Worm (Caenorhabditis elegans) whole organism, young adult: ENCODE results near the gene golg-2.

Experiments used
- C17E4.6 ChIP-seq: fragments of 200-800 bp; sonication (Bioruptor generic); IDR thresholded peaks from 2 replicates; pipeline ENCODE4 v1.3.6; 2022; ENCODE audit warnings: missing genetic modification reagents, missing genetic modification characterization, missing compliant biosample characterization
- F10E7.11 ChIP-seq: sonication (generic microtip); optimal IDR thresholded peaks from 2 replicates; lab custom pipeline; 2017; ENCODE audit warnings: mild to moderate bottlenecking, missing genetic modification characterization, moderate library complexity, missing compliant biosample characterization
- F33H1.4 ChIP-seq: fragments of 200-800 bp; sonication (Bioruptor generic); IDR thresholded peaks from 2 replicates; pipeline ENCODE4 v1.3.6; 2022; ENCODE audit warnings: missing genetic modification reagents, missing genetic modification characterization, missing compliant biosample characterization
- F39B2.1 ChIP-seq: fragments of 200-800 bp; sonication (Bioruptor generic); IDR thresholded peaks from 2 replicates; pipeline ENCODE4 v1.3.6; 2022; ENCODE audit warnings: missing genetic modification reagents, missing genetic modification characterization, missing compliant biosample characterization
- F52B5.7 ChIP-seq: sonication (generic microtip); optimal IDR thresholded peaks from 2 replicates; lab custom pipeline; 2016; ENCODE audit warnings: mild to moderate bottlenecking, missing genetic modification characterization, missing compliant biosample characterization
- F57A8.1 ChIP-seq: fragments of 200-800 bp; sonication (Bioruptor generic); optimal IDR thresholded peaks from 2 replicates; lab custom pipeline; 2018; ENCODE audit warnings: mild to moderate bottlenecking, missing genetic modification characterization, moderate library complexity, missing compliant biosample characterization
- T07F8.4 ChIP-seq: sonication (generic microtip); optimal IDR thresholded peaks from 2 replicates; lab custom pipeline; 2016; ENCODE audit warnings: mild to moderate bottlenecking, missing genetic modification characterization, moderate library complexity, missing compliant biosample characterization
- T26A5.8 ChIP-seq: sonication (generic microtip); optimal IDR thresholded peaks from 2 replicates; lab custom pipeline; 2016; ENCODE audit warnings: missing genetic modification characterization, missing compliant biosample characterization
- Y67H2A.10 ChIP-seq: fragments of 200-800 bp; sonication (Bioruptor generic); conservative IDR thresholded peaks from 2 replicates; pipeline ENCODE4 v1.3.6; 2022; ENCODE audit warnings: missing genetic modification reagents, missing genetic modification characterization, missing compliant biosample characterization
- Y79H2A.3 ChIP-seq: fragments of 200-800 bp; sonication (Bioruptor generic); conservative IDR thresholded peaks from 2 replicates; pipeline ENCODE4 v1.3.6; 2022; ENCODE audit warnings: missing genetic modification reagents, missing genetic modification characterization, missing compliant biosample characterization
- Y95B8A.8 ChIP-seq: fragments of 200-800 bp; sonication (Bioruptor generic); IDR thresholded peaks from 2 replicates; pipeline ENCODE4 v1.3.6; 2022; ENCODE audit warnings: missing genetic modification reagents, missing genetic modification characterization, missing compliant biosample characterization
- ama-1 ChIP-seq, 3 experiments: fragments of 150-350 bp in 1 of 3; sonication (generic microtip) in 2 of 3; optimal IDR thresholded peaks; 2 replicates each; lab custom pipeline; 2014 to 2018; ENCODE audit warnings: missing biosample characterization in 2 of 3, missing genetic modification characterization in 2 of 3, missing genetic modification reagents in 2 of 3
- atf-7 ChIP-seq: sonication (generic microtip); optimal IDR thresholded peaks from 2 replicates; lab custom pipeline; 2017; ENCODE audit warnings: mild to moderate bottlenecking, missing genetic modification characterization, missing compliant biosample characterization
- attf-6 ChIP-seq: fragments of 200-800 bp; sonication (Bioruptor generic); IDR thresholded peaks from 2 replicates; pipeline ENCODE4 v1.3.6; 2022; ENCODE audit warnings: missing genetic modification reagents, missing genetic modification characterization, missing compliant biosample characterization
- ccch-3 ChIP-seq: fragments of 200-800 bp; sonication (Bioruptor generic); optimal IDR thresholded peaks from 2 replicates; lab custom pipeline; 2018; ENCODE audit warnings: mild to moderate bottlenecking, missing genetic modification characterization, missing compliant biosample characterization
- ceh-100 ChIP-seq: fragments of 200-800 bp; sonication (Bioruptor generic); IDR thresholded peaks from 2 replicates; pipeline ENCODE4 v1.3.6; 2022; ENCODE audit warnings: missing genetic modification reagents, missing genetic modification characterization, missing compliant biosample characterization
- ceh-40 ChIP-seq: fragments of 200-800 bp; sonication (Bioruptor generic); IDR thresholded peaks from 2 replicates; pipeline ENCODE4 v1.3.6; 2022; ENCODE audit warnings: missing genetic modification characterization, missing compliant biosample characterization
- ceh-58 ChIP-seq: fragments of 200-800 bp; sonication (Bioruptor generic); IDR thresholded peaks from 2 replicates; pipeline ENCODE4 v1.3.6; 2022; ENCODE audit warnings: missing genetic modification characterization, missing compliant biosample characterization
- die-1 ChIP-seq: sonication (generic microtip); optimal IDR thresholded peaks from 2 replicates; lab custom pipeline; 2016; ENCODE audit warnings: missing genotype, mild to moderate bottlenecking, missing genetic modification characterization, missing compliant biosample characterization
- dox-1 ChIP-seq: fragments of 200-800 bp; sonication (Bioruptor generic); IDR thresholded peaks from 2 replicates; pipeline ENCODE4 v1.3.6; 2022; ENCODE audit warnings: missing genetic modification reagents, missing genetic modification characterization, missing compliant biosample characterization
- dpff-1 ChIP-seq: sonication (generic microtip); optimal IDR thresholded peaks from 2 replicates; lab custom pipeline; 2017; ENCODE audit warnings: mild to moderate bottlenecking, missing genetic modification characterization, missing compliant biosample characterization
- efl-1 ChIP-seq: fragments of 150-350 bp; optimal IDR thresholded peaks from 2 replicates; lab custom pipeline; 2014; ENCODE audit warnings: missing biosample characterization, missing genetic modification reagents, missing genetic modification characterization
- egl-44 ChIP-seq: fragments of 200-800 bp; sonication (Bioruptor generic); IDR thresholded peaks from 2 replicates; pipeline ENCODE4 v1.3.6; 2022; ENCODE audit warnings: missing genetic modification reagents, missing genetic modification characterization, missing compliant biosample characterization
- ekl-4 ChIP-seq: fragments of 200-800 bp; sonication (Bioruptor generic); IDR thresholded peaks from 2 replicates; pipeline ENCODE4 v1.3.6; 2022; ENCODE audit warnings: missing genetic modification reagents, missing genetic modification characterization, missing compliant biosample characterization
- fkh-3 ChIP-seq: sonication (generic microtip); optimal IDR thresholded peaks from 2 replicates; lab custom pipeline; 2016; ENCODE audit warnings: mild to moderate bottlenecking, missing genetic modification characterization, missing compliant biosample characterization
- him-1 ChIP-seq: sonication (generic microtip); optimal IDR thresholded peaks from 2 replicates; lab custom pipeline; 2016; ENCODE audit warnings: missing genotype, missing genetic modification reagents, missing genetic modification characterization, missing compliant biosample characterization
- hlh-26 ChIP-seq: fragments of 200-800 bp; sonication (Bioruptor generic); conservative IDR thresholded peaks from 2 replicates; pipeline ENCODE4 v1.3.6; 2022; ENCODE audit warnings: missing genetic modification reagents, missing genetic modification characterization, missing compliant biosample characterization
- hmg-1.2 ChIP-seq: fragments of 200-800 bp; sonication (Bioruptor generic); IDR thresholded peaks from 2 replicates; pipeline ENCODE4 v1.3.6; 2022; ENCODE audit warnings: missing genetic modification reagents, missing genetic modification characterization, missing compliant biosample characterization
- lin-54 ChIP-seq: fragments of 200-800 bp; sonication (Bioruptor generic); optimal IDR thresholded peaks from 2 replicates; lab custom pipeline; 2018; ENCODE audit warnings: mild to moderate bottlenecking, missing genetic modification characterization, missing compliant biosample characterization
- madf-10 ChIP-seq: sonication (generic microtip); optimal IDR thresholded peaks from 2 replicates; lab custom pipeline; 2016; ENCODE audit warnings: mild to moderate bottlenecking, missing genetic modification characterization, missing compliant biosample characterization
- madf-3 ChIP-seq: fragments of 200-800 bp; sonication (Bioruptor generic); IDR thresholded peaks from 2 replicates; pipeline ENCODE4 v1.3.6; 2022; ENCODE audit warnings: missing genetic modification reagents, missing genetic modification characterization, missing compliant biosample characterization
- madf-6 ChIP-seq: fragments of 200-800 bp; sonication (Bioruptor generic); IDR thresholded peaks from 2 replicates; pipeline ENCODE4 v1.3.6; 2022; ENCODE audit warnings: missing genetic modification reagents, missing genetic modification characterization, missing compliant biosample characterization
- mxl-1 ChIP-seq: sonication (generic microtip); optimal IDR thresholded peaks from 2 replicates; lab custom pipeline; 2016; ENCODE audit warnings: missing genetic modification characterization, missing compliant biosample characterization
- nfya-2 ChIP-seq: fragments of 200-800 bp; sonication (Bioruptor generic); IDR thresholded peaks from 2 replicates; pipeline ENCODE4 v1.3.6; 2022; ENCODE audit warnings: missing genetic modification reagents, missing genetic modification characterization, missing compliant biosample characterization
- nfyb-1 ChIP-seq: fragments of 200-800 bp; sonication (Bioruptor generic); IDR thresholded peaks from 2 replicates; pipeline ENCODE4 v1.3.6; 2022; ENCODE audit warnings: missing genetic modification reagents, missing genetic modification characterization, missing compliant biosample characterization
- nhr-80 ChIP-seq: sonication (generic microtip); optimal IDR thresholded peaks from 2 replicates; lab custom pipeline; 2016; ENCODE audit warnings: missing genetic modification characterization, missing compliant biosample characterization
- pbrm-1 ChIP-seq: fragments of 200-800 bp; sonication (Bioruptor generic); IDR thresholded peaks from 2 replicates; pipeline ENCODE4 v1.3.6; 2022; ENCODE audit warnings: missing genetic modification reagents, missing genetic modification characterization, missing compliant biosample characterization
- rec-8 ChIP-seq, 2 experiments: sonication (generic microtip); optimal IDR thresholded peaks; 2 replicates each; lab custom pipeline; 2016; ENCODE audit warnings: mild to moderate bottlenecking in 2 of 2, missing genetic modification characterization in 2 of 2, missing genetic modification reagents in 2 of 2, missing genotype in 2 of 2, missing biosample characterization in 1 of 2, missing compliant biosample characterization in 1 of 2, moderate library complexity in 1 of 2
- repo-1 ChIP-seq: sonication (generic microtip); optimal IDR thresholded peaks from 2 replicates; lab custom pipeline; 2017; ENCODE audit warnings: mild to moderate bottlenecking, missing genetic modification characterization, missing compliant biosample characterization
- snpc-1.3 ChIP-seq: sonication (generic microtip); optimal IDR thresholded peaks from 2 replicates; lab custom pipeline; 2017; ENCODE audit warnings: missing genetic modification characterization, mild to moderate bottlenecking, missing compliant biosample characterization, antibody characterized with exemption, moderate library complexity, missing genotype, missing genetic modification reagents; ENCODE audit not compliant: insufficient read depth
- snpc-3.4 ChIP-seq: sonication (generic microtip); optimal IDR thresholded peaks from 2 replicates; lab custom pipeline; 2017; ENCODE audit warnings: missing genetic modification characterization, mild to moderate bottlenecking, missing compliant biosample characterization, antibody characterized with exemption, moderate library complexity, missing genotype, missing genetic modification reagents
- snpc-4 ChIP-seq, 5 experiments: fragments of 150-350 bp in 1 of 5; sonication (generic microtip) in 4 of 5; optimal IDR thresholded peaks; 2 replicates each; lab custom pipeline; 2014 to 2018; ENCODE audit warnings: missing genetic modification characterization in 5 of 5, missing biosample characterization in 3 of 5, antibody characterized with exemption in 2 of 5, mild to moderate bottlenecking in 2 of 5, missing compliant biosample characterization in 2 of 5, missing genotype in 2 of 5, moderate library complexity in 2 of 5, missing genetic modification reagents in 1 of 5
- somi-1 ChIP-seq: fragments of 200-800 bp; sonication (Bioruptor generic); optimal IDR thresholded peaks from 2 replicates; lab custom pipeline; 2018; ENCODE audit warnings: mild to moderate bottlenecking, missing genetic modification characterization, missing compliant biosample characterization
- tbx-9 ChIP-seq: sonication (generic microtip); optimal IDR thresholded peaks from 2 replicates; lab custom pipeline; 2016; ENCODE audit warnings: borderline replicate concordance, missing genetic modification characterization, inconsistent platforms, missing compliant biosample characterization
- zfh-2 ChIP-seq: fragments of 200-800 bp; sonication (Bioruptor generic); conservative IDR thresholded peaks from 2 replicates; pipeline ENCODE4 v1.3.6; 2022; ENCODE audit warnings: missing genetic modification reagents, missing genetic modification characterization, missing compliant biosample characterization
- ztf-18 ChIP-seq: sonication (generic microtip); optimal IDR thresholded peaks from 2 replicates; lab custom pipeline; 2016; ENCODE audit warnings: missing genotype, mild to moderate bottlenecking, missing genetic modification characterization, missing compliant biosample characterization
- ztf-25 ChIP-seq: fragments of 200-800 bp; sonication (Bioruptor generic); IDR thresholded peaks from 2 replicates; pipeline ENCODE4 v1.3.6; 2022; ENCODE audit warnings: missing genetic modification reagents, missing genetic modification characterization, missing compliant biosample characterization
- ztf-28 ChIP-seq: fragments of 200-800 bp; sonication (Bioruptor generic); IDR thresholded peaks from 2 replicates; pipeline ENCODE4 v1.3.6; 2022; ENCODE audit warnings: missing genetic modification reagents, missing genetic modification characterization, missing compliant biosample characterization

Gene golg-2

DNA sequence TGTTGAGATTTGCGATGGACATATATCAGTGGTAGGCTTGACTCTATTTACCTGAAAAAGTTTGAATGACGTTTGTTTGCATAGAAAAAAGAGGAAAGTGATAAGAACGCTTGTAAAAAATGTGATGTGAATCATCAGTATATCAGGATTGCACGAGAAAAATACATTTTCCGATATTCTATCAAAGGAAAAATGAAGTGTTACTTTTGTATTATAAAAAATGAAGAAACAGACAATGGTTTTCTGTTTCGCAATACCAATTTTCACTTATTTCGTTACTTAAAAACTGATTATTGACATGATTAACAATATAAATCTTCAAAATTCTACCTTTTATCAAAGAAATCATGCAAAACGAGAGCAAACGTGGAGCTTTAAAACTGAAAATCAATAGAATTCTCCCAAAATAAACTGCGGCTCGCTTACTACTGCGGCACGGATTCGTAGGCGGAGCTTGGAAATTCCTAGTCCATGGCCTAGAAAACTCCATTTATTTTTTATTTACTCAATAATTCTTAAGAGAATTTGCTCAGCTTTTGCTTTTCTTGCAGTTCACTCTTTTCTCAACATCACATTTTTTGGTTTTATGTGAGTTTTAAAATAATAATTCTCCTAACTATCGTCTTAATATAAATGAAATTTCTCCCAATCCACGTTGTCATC, 46.2 kb downstream of the golg-2 start, which contains the start of the genes eif-1 and vps-24 (continued):
- TF ChIP-seq F33H1.4 (GFP tag; lab: Robert Waterston, UW), result no peak
- TF ChIP-seq somi-1 (GFP tag; lab: Kevin White, UChicago), result no peak
- TF ChIP-seq nhr-80 (tag; lab: Kevin White, UChicago), result peak; percentile 26
- TF ChIP-seq F57A8.1, result no peak
- no peak for TF ChIP-seq madf-3 (GFP tag; lab: Robert Waterston, UW)
- peak; percentile 51 for TF ChIP-seq madf-6 (GFP tag; lab: Robert Waterston, UW)
- TF ChIP-seq rec-8 (tag; optimal IDR thresholded peaks at IDR 0.05; lab: Kevin White, UChicago), result no peak
- TF ChIP-seq T26A5.8 (tag; lab: Kevin White, UChicago), result no peak
- TF ChIP-seq egl-44 (GFP tag; lab: Robert Waterston, UW), result no peak
- TF ChIP-seq hmg-1.2 (GFP tag; lab: Robert Waterston, UW), result no peak
- no peak for TF ChIP-seq T07F8.4 (tag; lab: Kevin White, UChicago)
- no peak for TF ChIP-seq dpff-1 (tag; lab: Kevin White, UChicago)
- TF ChIP-seq repo-1, result no peak
- no peak for TF ChIP-seq atf-7 (tag; lab: Kevin White, UChicago)
- no peak for TF ChIP-seq ccch-3 (GFP tag; lab: Kevin White, UChicago)
- TF ChIP-seq C17E4.6, result no peak
- TF ChIP-seq dox-1 (GFP tag; lab: Robert Waterston, UW), result peak; percentile 80
- TF ChIP-seq ztf-28 (GFP tag; lab: Robert Waterston, UW), result no peak
- TF ChIP-seq madf-10 (tag; lab: Kevin White, UChicago), result no peak
- no peak for TF ChIP-seq Y67H2A.10 (GFP tag; lab: Robert Waterston, UW)
- TF ChIP-seq attf-6 (GFP tag; lab: Robert Waterston, UW), result no peak
- no peak for TF ChIP-seq efl-1 (GFP tag; lab: Kevin White, UChicago)
- no peak for TF ChIP-seq F52B5.7 (tag; lab: Kevin White, UChicago)
- TF ChIP-seq Y79H2A.3, result no peak
- peak; percentile 17 for TF ChIP-seq snpc-3.4 (tag; lab: Kevin White, UChicago)
- TF ChIP-seq fkh-3, result no peak
- TF ChIP-seq pbrm-1 (GFP tag; lab: Robert Waterston, UW), result no peak; the same call in 1 of the 2 replicates
- TF ChIP-seq ceh-100 (GFP tag; lab: Robert Waterston, UW), result peak; percentile 18; the same call in 1 of the 2 replicates
- TF ChIP-seq snpc-1.3 (tag; lab: Kevin White, UChicago), result peak; percentile 42
- no peak for TF ChIP-seq nfyb-1 (GFP tag; lab: Robert Waterston, UW)
- no peak for TF ChIP-seq ztf-18 (tag; lab: Kevin White, UChicago)
- no peak for TF ChIP-seq hlh-26
- TF ChIP-seq ama-1 (optimal IDR thresholded peaks at IDR 0.05; lab: Kevin White, UChicago), result no peak
- no peak for TF ChIP-seq ama-1 (GFP tag; optimal IDR thresholded peaks at IDR 0.05; lab: Kevin White, UChicago)
- TF ChIP-seq F39B2.1 (GFP tag; lab: Robert Waterston, UW), result no peak
- no peak for TF ChIP-seq ztf-25
- no peak for TF ChIP-seq tbx-9
- TF ChIP-seq mxl-1, result no peak
- TF ChIP-seq snpc-4 (GFP tag; optimal IDR thresholded peaks at IDR 0.05; lab: Kevin White, UChicago), result no peak
- peak in 2 of 4 experiments; percentile 14 for TF ChIP-seq snpc-4 (tag; optimal IDR thresholded peaks at IDR 0.05; lab: Kevin White, UChicago)
- peak; percentile 5 for TF ChIP-seq lin-54 (GFP tag; lab: Kevin White, UChicago)
- TF ChIP-seq F10E7.11 (tag; lab: Kevin White, UChicago), result no peak
- no peak for TF ChIP-seq ceh-40 (GFP tag; lab: Robert Waterston, UW)
- TF ChIP-seq Y95B8A.8 (GFP tag; lab: Robert Waterston, UW), result no peak
- TF ChIP-seq ceh-58, result no peak
- TF ChIP-seq zfh-2, result no peak
- no peak for TF ChIP-seq nfya-2 (GFP tag; lab: Robert Waterston, UW)
- no peak for TF ChIP-seq him-1 (tag; lab: Kevin White, UChicago)
- TF ChIP-seq ekl-4, result no peak
- no peak for TF ChIP-seq die-1 (tag; lab: Kevin White, UChicago)
